Fruit fly (Drosophila melanogaster) S2 (cell line): ENCODE results near the gene salt.

ENCODE experiments used
- CG8478 ChIP-seq: fragments of >200 bp; optimal IDR thresholded peaks from 2 replicates; lab custom pipeline; 2018
- CTCF ChIP-seq, 2 experiments: fragments of >200 bp; optimal IDR thresholded peaks; 2 replicates each; lab custom pipeline; 2018

salt gene

DNA sequence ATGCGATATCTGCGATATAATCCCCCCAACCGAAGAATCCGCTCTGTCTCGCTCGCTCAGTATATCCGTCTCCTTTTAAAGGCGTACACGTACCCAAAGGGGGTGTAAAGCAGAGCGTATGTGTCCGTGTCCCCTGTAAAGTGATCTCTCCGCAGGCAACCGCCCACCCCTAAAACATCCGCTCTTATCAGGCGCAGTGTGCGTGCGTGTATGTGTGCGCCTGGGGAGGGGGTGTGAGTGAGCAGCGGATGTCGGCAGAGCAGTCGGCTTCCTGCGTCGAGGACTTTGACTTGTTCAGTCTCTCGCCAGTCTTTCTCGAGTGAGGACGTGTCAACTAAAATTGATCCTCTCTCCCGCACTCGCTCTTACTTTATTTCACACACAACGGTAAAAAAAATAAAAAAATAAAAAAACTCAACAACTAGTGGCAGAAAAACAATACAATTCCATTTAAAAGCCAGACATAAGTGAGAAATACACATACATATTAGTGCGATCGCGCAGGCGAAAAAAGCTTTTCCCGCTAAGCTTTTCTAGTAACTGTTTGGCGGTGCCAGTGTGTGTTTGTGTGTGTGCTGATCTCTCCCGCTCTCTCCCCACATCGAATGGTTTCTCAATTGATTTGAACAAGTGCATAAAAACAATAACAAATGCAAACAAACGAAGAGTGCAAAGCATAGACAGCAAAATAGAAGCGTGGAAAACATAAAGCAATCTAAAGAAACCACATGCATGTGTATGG lies 28.8 kb downstream of the salt start:
- TF ChIP-seq CTCF (optimal IDR thresholded peaks at IDR 0.05; lab: Kevin White, UChicago), result no peak
- no peak for TF ChIP-seq CG8478

DNA sequence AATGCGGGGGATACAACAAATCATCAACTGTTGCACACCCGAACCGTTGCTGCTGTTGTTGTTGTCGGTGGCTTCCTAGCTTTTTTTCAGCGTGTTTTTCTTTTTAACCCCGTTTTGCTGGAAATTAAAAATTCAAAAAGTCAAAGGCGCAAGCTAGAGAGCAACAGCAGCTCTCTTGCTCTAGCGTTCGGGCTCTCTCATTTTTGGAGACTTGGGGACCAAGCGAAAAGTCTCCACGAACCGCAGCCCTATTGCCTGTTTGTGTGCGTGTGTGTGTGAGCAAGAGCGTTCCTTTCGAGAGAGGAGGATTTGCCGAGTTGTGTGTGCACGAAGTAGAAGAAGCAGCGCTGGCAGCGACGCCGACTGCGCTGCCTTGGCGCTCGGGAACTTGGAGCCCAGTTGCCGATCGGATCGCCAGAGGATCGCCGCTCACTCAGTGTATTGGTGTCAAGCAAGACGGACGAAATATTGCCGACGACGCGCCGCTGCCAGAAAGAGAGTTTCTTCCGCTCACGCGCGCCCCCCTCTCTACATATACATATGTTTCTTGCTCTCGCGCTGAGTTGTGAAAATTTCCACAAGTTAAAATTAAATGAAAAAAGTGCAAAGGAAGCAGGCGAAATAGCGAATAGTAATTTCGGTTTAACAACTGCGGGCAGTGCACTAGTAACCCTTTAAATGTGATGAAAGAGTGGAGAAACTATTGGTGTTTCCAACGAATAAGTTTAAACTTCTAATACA lies 29.8 kb downstream of the salt start:
- TF ChIP-seq CG8478 (no peak), CTCF (optimal IDR thresholded peaks at IDR 0.05; lab: Kevin White, UChicago) (no peak)

DNA sequence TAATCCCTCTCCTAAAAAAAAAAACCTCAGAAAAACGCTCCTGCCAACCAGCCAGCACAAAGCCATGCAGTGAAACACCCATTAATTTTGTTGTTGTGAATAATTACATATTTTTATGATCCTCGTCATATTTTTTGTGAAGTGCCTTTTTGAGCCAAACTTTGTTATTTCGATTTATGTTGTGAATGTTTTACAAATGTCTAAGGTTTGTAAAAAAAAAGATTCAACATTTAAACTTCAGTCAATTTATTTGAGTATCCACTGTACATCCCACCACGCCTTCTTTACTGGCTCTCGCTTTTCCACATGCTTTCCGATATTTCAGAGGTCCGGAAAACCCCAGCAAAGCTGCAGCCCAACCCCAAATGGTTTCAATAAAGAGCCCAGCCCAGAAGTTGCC lies 30.4 kb downstream of the salt start:
- no peak for TF ChIP-seq CTCF (optimal IDR thresholded peaks at IDR 0.05; lab: Kevin White, UChicago)
- TF ChIP-seq CG8478, result no peak

- no peak for TF ChIP-seq CG8478
- TF ChIP-seq CTCF (optimal IDR thresholded peaks at IDR 0.05; lab: Kevin White, UChicago), result no peak
Measured at dm6 chr3R:31723206-31723933, 31.1 kb downstream of the salt start.

- TF ChIP-seq CG8478, result no peak
Measured at dm6 chr3R:31721958-31722357, 32.5 kb downstream of the salt start.

- TF ChIP-seq CG8478, result no peak
- TF ChIP-seq CTCF (optimal IDR thresholded peaks at IDR 0.05; lab: Kevin White, UChicago), result no peak
Measured at dm6 chr3R:31721466-31721865, 33.0 kb downstream of the salt start.

dm6 chr3R:31720112-31720511 lies 34.4 kb downstream of the salt start:
- no peak for TF ChIP-seq CG8478
- TF ChIP-seq CTCF (optimal IDR thresholded peaks at IDR 0.05; lab: Kevin White, UChicago), result no peak

DNA sequence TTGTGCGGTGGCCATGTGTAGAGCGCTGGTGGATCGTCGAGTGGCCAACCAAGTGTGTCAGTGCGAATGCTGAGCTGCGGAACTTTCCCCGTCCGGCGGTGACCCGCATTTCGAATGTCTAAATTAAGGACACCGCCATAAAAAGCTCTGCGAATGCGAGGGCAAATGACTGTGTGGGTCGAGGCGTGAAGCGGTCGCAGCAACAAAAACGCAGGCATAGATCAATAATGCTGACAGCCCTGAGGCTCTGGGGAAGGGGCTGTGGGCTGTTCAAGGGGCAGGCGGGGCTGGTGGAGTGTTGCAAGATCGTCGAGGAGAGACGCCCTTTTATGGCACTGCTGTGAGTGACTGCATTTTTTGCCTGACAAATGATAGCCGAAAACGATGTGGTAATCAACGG lies 35.0 kb downstream of the salt start:
- TF ChIP-seq CTCF (optimal IDR thresholded peaks at IDR 0.05; lab: Kevin White, UChicago), result no peak
- no peak for TF ChIP-seq CG8478

dm6 chr3R:31718967-31719366 lies 35.5 kb downstream of the salt start:
- TF ChIP-seq CG8478 (no peak), CTCF (optimal IDR thresholded peaks at IDR 0.05; lab: Kevin White, UChicago) (no peak)

DNA sequence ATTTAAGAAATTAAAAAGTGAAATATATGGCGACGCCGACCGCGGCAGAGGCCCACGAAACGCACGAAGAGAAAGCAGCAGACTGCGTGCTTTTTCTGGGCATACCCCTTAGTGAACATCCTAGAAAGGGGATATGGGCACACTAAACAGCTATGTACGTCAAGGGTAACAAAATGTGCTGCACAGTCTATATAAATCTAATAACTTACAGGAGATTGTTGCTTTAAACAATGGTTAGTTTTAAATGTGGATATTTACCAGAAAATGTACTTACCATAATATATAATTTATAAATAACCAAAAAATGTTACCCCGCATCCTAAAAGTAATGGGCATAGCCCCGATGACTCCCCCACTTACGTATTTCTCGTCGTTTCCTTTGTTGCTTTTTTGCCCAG lies 36.3 kb downstream of the salt start:
- no peak for TF ChIP-seq CG8478
- no peak for TF ChIP-seq CTCF (optimal IDR thresholded peaks at IDR 0.05; lab: Kevin White, UChicago)

DNA sequence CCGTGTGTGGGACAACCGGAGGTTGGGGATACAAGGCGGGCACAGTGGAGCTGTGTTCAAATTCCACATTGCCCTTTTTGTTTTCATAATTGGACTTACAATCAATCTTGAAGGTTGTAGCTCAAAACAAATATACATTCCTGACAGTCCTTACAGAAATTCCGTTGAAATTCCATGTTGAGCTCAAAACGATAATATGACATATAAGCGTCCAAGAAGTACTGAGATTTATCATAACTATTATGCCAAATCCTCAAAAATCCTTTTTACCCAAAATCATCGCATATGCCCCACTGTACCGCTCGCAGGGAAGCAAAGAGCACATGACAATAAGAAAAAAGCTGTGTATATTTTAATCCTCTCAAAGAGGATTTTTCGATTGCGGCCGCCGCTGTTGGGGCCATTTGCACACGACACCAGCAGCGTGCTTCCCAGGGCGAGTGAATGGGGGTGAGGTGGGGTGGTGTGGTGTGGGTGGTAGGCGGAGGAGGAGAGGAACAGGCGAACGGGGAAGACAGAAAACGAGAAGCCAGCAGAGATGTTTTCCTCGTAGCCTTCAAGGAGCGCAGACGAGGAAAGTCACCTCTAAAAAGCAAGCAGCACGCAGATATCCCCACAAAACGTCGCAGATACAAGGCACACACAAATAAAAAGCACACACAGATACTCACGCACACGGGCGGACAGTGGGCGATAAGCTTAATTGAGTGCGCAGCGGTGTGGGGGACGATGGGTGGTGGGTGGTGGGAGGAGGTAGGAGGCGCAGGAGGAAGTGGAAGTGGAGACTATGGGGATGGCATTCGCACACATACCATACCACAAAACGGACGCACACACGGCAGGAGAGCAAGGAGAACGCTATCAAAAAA lies 37.0 kb downstream of the salt start:
- TF ChIP-seq CTCF (optimal IDR thresholded peaks at IDR 0.05; lab: Kevin White, UChicago), result no peak
- no peak for TF ChIP-seq CG8478

DNA sequence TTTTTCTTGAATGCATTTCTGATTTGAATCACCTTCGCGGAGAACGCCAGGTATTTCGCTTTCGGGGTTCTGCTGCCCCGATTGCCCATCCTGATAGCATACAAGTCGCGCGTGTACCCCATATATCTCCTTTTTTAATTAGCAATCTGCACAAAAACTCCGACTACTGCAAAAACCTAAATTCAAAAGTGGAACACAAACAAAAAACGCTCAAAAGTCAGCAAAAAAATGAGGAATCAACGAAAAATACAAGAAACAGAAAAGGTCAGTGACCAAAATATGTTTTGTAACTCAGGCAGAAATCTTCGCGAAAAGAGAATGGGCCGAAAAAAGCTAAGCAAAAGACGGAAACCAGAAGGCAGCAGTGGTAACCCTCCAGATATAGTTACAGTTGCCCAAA lies 38.2 kb downstream of the salt start:
- TF ChIP-seq CG8478 (no peak), CTCF (optimal IDR thresholded peaks at IDR 0.05; lab: Kevin White, UChicago) (no peak)

- no peak for TF ChIP-seq CTCF (optimal IDR thresholded peaks at IDR 0.05; lab: Kevin White, UChicago)
- TF ChIP-seq CG8478, result no peak
Measured at dm6 chr3R:31715713-31716024, 38.8 kb downstream of the salt start.

- no peak for TF ChIP-seq CTCF (optimal IDR thresholded peaks at IDR 0.05; lab: Kevin White, UChicago)
- TF ChIP-seq CG8478, result no peak
Measured at dm6 chr3R:31714876-31715712, 39.4 kb downstream of the salt start.
